Worm (Caenorhabditis elegans): ENCODE results near the gene chup-1.

- TF ChIP-seq ceh-82 (tag; optimal IDR thresholded peaks at IDR 0.05) (no peak), nhr-11 (tag; optimal IDR thresholded peaks at IDR 0.05) (no peak), unc-62 (GFP tag; optimal IDR thresholded peaks at IDR 0.05) (no peak)
These were observed 27.9 kb upstream of the chup-1 start for ce11 chrX:8764044-8764443.
